Worm (Caenorhabditis elegans) whole organism, mixed stage, embryonic: Measurements from ENCODE around the gene dac-1.

ENCODE experiments used
- bed-3 ChIP-seq: fragments of 200-800 bp; sonication (Bioruptor generic); optimal IDR thresholded peaks from 3 replicates; lab custom pipeline; 2018; ENCODE audit warnings: mild to moderate bottlenecking, missing genetic modification characterization, moderate library complexity, missing compliant biosample characterization
- blmp-1 ChIP-seq: fragments of 150-350 bp; optimal IDR thresholded peaks from 2 replicates; lab custom pipeline; 2014; ENCODE audit warnings: missing biosample characterization, missing genetic modification characterization
- elt-1 ChIP-seq: sonication (generic microtip); optimal IDR thresholded peaks from 2 replicates; lab custom pipeline; 2017; ENCODE audit warnings: missing genetic modification characterization, mild to moderate bottlenecking, missing compliant biosample characterization, antibody characterized with exemption, moderate library complexity, borderline replicate concordance; ENCODE audit not compliant: insufficient read depth
- elt-3 ChIP-seq: fragments of 150-350 bp; optimal IDR thresholded peaks from 2 replicates; lab custom pipeline; 2014; ENCODE audit warnings: missing biosample characterization, missing genetic modification characterization
- hlh-1 ChIP-seq: fragments of 150-350 bp; optimal IDR thresholded peaks from 2 replicates; lab custom pipeline; 2014; ENCODE audit warnings: missing biosample characterization, missing genetic modification reagents, missing genetic modification characterization
- lin-13 ChIP-seq: fragments of 150-350 bp; optimal IDR thresholded peaks from 2 replicates; lab custom pipeline; 2014; ENCODE audit warnings: missing biosample characterization, missing genetic modification characterization
- mab-5 ChIP-seq: fragments of 150-350 bp; optimal IDR thresholded peaks from 2 replicates; lab custom pipeline; 2014; ENCODE audit warnings: missing biosample characterization, missing genetic modification characterization
- nhr-237 ChIP-seq: fragments of 150-350 bp; optimal IDR thresholded peaks from 2 replicates; lab custom pipeline; 2014; ENCODE audit warnings: missing biosample characterization, missing genetic modification characterization
- nhr-28 ChIP-seq: fragments of 150-350 bp; optimal IDR thresholded peaks from 2 replicates; lab custom pipeline; 2014; ENCODE audit warnings: missing biosample characterization, missing genetic modification characterization
- nhr-76 ChIP-seq: sonication (generic microtip); optimal IDR thresholded peaks from 2 replicates; lab custom pipeline; 2017; ENCODE audit warnings: missing biosample characterization, missing genetic modification characterization
- snpc-4 ChIP-seq: fragments of 150-350 bp; optimal IDR thresholded peaks from 2 replicates; lab custom pipeline; 2014; ENCODE audit warnings: missing biosample characterization, missing genetic modification characterization
- unc-39 ChIP-seq: fragments of 150-350 bp; optimal IDR thresholded peaks from 2 replicates; lab custom pipeline; 2014; ENCODE audit warnings: missing biosample characterization, missing genetic modification characterization
- unc-62 ChIP-seq: fragments of 150-350 bp; optimal IDR thresholded peaks from 2 replicates; lab custom pipeline; 2014; ENCODE audit warnings: missing biosample characterization, missing genetic modification reagents, missing genetic modification characterization
- ztf-11 ChIP-seq: fragments of 150-350 bp; optimal IDR thresholded peaks from 2 replicates; lab custom pipeline; 2014; ENCODE audit warnings: missing biosample characterization, missing genetic modification characterization

DNA sequence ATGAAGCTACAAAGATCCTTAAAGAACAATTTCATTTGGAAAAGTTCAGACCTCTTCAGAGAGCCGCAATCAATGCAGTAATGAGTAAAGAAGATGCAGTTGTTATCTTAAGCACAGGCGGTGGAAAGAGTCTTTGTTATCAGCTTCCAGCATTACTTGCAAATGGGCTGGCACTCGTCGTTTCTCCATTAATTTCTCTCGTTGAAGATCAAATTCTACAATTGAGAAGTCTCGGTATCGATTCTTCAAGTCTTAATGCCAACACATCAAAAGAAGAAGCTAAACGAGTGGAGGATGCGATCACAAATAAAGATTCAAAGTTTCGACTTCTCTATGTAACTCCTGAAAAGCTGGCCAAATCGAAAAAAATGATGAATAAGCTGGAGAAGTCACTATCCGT lies 41.0 kb downstream of the dac-1 start:
- TF ChIP-seq blmp-1 = no peak
- no peak for TF ChIP-seq nhr-237
- no peak for TF ChIP-seq nhr-28 (tag; lab: Kevin White, UChicago)
- TF ChIP-seq hlh-1 = no peak
- no peak for TF ChIP-seq snpc-4 (tag; lab: Kevin White, UChicago)
- TF ChIP-seq bed-3 = no peak
- TF ChIP-seq nhr-76 (tag; lab: Kevin White, UChicago) = no peak
- no peak for TF ChIP-seq unc-62 (GFP tag; lab: Kevin White, UChicago)
- no peak for TF ChIP-seq ztf-11 (tag; lab: Kevin White, UChicago)
- TF ChIP-seq mab-5 = no peak
- TF ChIP-seq lin-13 (tag; lab: Kevin White, UChicago) = no peak
- no peak for TF ChIP-seq elt-3 (tag; lab: Kevin White, UChicago)
- TF ChIP-seq elt-1 (tag; lab: Kevin White, UChicago) = no peak
- no peak for TF ChIP-seq unc-39
